Worm (Caenorhabditis elegans): ENCODE results near the gene F36H9.7.

DNA sequence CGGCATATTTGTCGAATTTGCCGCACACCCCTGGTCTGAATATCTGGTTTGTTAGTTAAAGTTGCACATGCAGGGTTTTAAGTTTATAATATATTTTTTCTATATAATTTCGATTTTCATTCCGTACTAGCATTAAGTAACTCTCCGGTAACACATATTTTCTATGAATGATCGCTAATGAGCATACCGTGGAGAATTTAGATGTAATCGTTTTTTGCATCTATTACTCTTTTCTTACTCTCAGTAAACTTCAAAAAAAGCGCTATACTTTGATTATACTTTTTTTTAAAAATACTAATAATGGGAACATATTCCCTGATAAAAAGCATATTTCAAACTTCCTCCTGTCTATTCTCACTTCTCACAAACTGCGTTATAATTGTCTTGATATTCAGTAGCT, 40.2 kb downstream of the F36H9.7 start, which contains the start of gene str-160:
- TF ChIP-seq ceh-48 (tag; optimal IDR thresholded peaks at IDR 0.05) (no peak), ets-4 (tag; optimal IDR thresholded peaks at IDR 0.05) (no peak), hlh-8 (tag; optimal IDR thresholded peaks at IDR 0.05) (no peak), pqm-1 (tag; optimal IDR thresholded peaks at IDR 0.05) (no peak), F13H6.1 (tag; optimal IDR thresholded peaks at IDR 0.05) (no peak)
